Fruit fly (Drosophila melanogaster) whole organism, wandering third instar larva: Measurements from ENCODE around the gene tctn.
A peak's percentile ranks its signal among the peaks of the same experiment; 100 is the strongest.

ENCODE experiments used
- Abd-B ChIP-seq: fragments of >200 bp; optimal IDR thresholded peaks from 2 replicates; lab custom pipeline; 2017; ENCODE audit warnings: missing biosample characterization, missing genetic modification characterization
- CG32264 ChIP-seq: fragments of 200-800 bp; sonication (Bioruptor generic); optimal IDR thresholded peaks from 2 replicates; lab custom pipeline; 2016; ENCODE audit warnings: missing biosample characterization, missing genetic modification characterization
- CrebA ChIP-seq: fragments of 200-800 bp; sonication (Bioruptor generic); optimal IDR thresholded peaks from 2 replicates; lab custom pipeline; 2016; ENCODE audit warnings: missing biosample characterization, mild to moderate bottlenecking, missing genetic modification characterization, borderline replicate concordance
- Dfd ChIP-seq: fragments of >200 bp; optimal IDR thresholded peaks from 2 replicates; lab custom pipeline; 2017; ENCODE audit warnings: missing biosample characterization, missing genetic modification characterization
- Dif ChIP-seq: fragments of 200-275, 200-300 bp; sonication (Bioruptor generic); optimal IDR thresholded peaks from 2 replicates; lab custom pipeline; 2018; ENCODE audit warnings: missing biosample characterization, missing genetic modification characterization; ENCODE audit not compliant: partially characterized antibody
- GATAd ChIP-seq: sonication (Bioruptor generic); optimal IDR thresholded peaks from 2 replicates; lab custom pipeline; 2016; ENCODE audit warnings: missing biosample characterization, missing genetic modification characterization
- HLH106 ChIP-seq: fragments of 200-800 bp; optimal IDR thresholded peaks from 3 replicates; lab custom pipeline; 2019; ENCODE audit warnings: missing biosample characterization, mild to moderate bottlenecking, missing genetic modification characterization, moderate library complexity
- Hnf4 ChIP-seq: fragments of 200-800 bp; sonication (Bioruptor generic); optimal IDR thresholded peaks from 2 replicates; lab custom pipeline; 2016; ENCODE audit warnings: missing biosample characterization, mild to moderate bottlenecking, missing genetic modification characterization
- Hr78 ChIP-seq: fragments of >200 bp; optimal IDR thresholded peaks from 2 replicates; lab custom pipeline; 2017; ENCODE audit warnings: missing biosample characterization, missing genetic modification characterization
- Hr83 ChIP-seq: fragments of 200-300 bp; sonication (Bioruptor generic); optimal IDR thresholded peaks from 2 replicates; lab custom pipeline; 2016; ENCODE audit warnings: missing biosample characterization, mild to moderate bottlenecking, missing genetic modification characterization, moderate library complexity; ENCODE audit not compliant: poor library complexity, severe bottlenecking
- Jra ChIP-seq: sonication (Bioruptor generic); optimal IDR thresholded peaks from 2 replicates; lab custom pipeline; 2016; ENCODE audit warnings: missing biosample characterization, missing genetic modification characterization
- Mio ChIP-seq: sonication (Bioruptor generic); optimal IDR thresholded peaks from 2 replicates; lab custom pipeline; 2016; ENCODE audit warnings: missing biosample characterization, missing genetic modification characterization
- Myc ChIP-seq: fragments of >200 bp; optimal IDR thresholded peaks from 2 replicates; lab custom pipeline; 2017
- N ChIP-seq: fragments of >200 bp; optimal IDR thresholded peaks from 2 replicates; lab custom pipeline; 2018; ENCODE audit warnings: missing biosample characterization, missing external identifiers, missing genetic modification characterization
- OdsH ChIP-seq: fragments of 200-800 bp; sonication (Bioruptor generic); optimal IDR thresholded peaks from 2 replicates; lab custom pipeline; 2016; ENCODE audit warnings: missing biosample characterization, mild to moderate bottlenecking, missing genetic modification characterization
- Rel ChIP-seq, 2 experiments: fragments of 200-800 bp; sonication (Bioruptor generic) in 1 of 2; optimal IDR thresholded peaks; 2 replicates in 1 of 2; 3 replicates in 1 of 2; lab custom pipeline; 2016 to 2019; ENCODE audit warnings: mild to moderate bottlenecking in 2 of 2, missing biosample characterization in 2 of 2, missing genetic modification characterization in 2 of 2, moderate library complexity in 1 of 2
- Sp1 ChIP-seq: fragments of 200-800 bp; sonication (Bioruptor generic); optimal IDR thresholded peaks from 3 replicates; lab custom pipeline; 2019; ENCODE audit warnings: missing biosample characterization, mild to moderate bottlenecking, missing genetic modification characterization, moderate library complexity
- Vsx2 ChIP-seq: fragments of 200-300, 225-300 bp; sonication (Bioruptor generic); optimal IDR thresholded peaks from 2 replicates; lab custom pipeline; 2018; ENCODE audit warnings: missing biosample characterization, missing genetic modification characterization; ENCODE audit not compliant: partially characterized antibody
- br ChIP-seq: fragments of 200-800 bp; sonication (Bioruptor generic); optimal IDR thresholded peaks from 2 replicates; lab custom pipeline; 2016; ENCODE audit warnings: missing biosample characterization, missing genetic modification characterization
- dl ChIP-seq, 2 experiments: fragments of 175-275, 200-275 bp in 1 of 2; fragments of 200-275 bp in 1 of 2; sonication (Bioruptor generic); optimal IDR thresholded peaks; lab custom pipeline; 2018; ENCODE audit warnings: mild to moderate bottlenecking in 2 of 2, missing biosample characterization in 2 of 2, missing genetic modification characterization in 2 of 2, moderate library complexity in 2 of 2; ENCODE audit not compliant: partially characterized antibody in 2 of 2, insufficient read depth in 1 of 2
- dmrt93B ChIP-seq: fragments of 200-800 bp; sonication (Bioruptor generic); optimal IDR thresholded peaks from 2 replicates; lab custom pipeline; 2018; ENCODE audit warnings: missing biosample characterization, mild to moderate bottlenecking, missing genetic modification characterization
- ey ChIP-seq: fragments of 200-800 bp; sonication (Bioruptor generic); optimal IDR thresholded peaks from 2 replicates; lab custom pipeline; 2016; ENCODE audit warnings: missing biosample characterization, missing genetic modification characterization
- foxo ChIP-seq, 2 experiments: fragments of 200-800 bp; sonication (Bioruptor generic); optimal IDR thresholded peaks; 2 replicates in 1 of 2; 3 replicates in 1 of 2; lab custom pipeline; 2016 to 2017; ENCODE audit warnings: missing biosample characterization in 2 of 2, missing genetic modification characterization in 2 of 2
- fru ChIP-seq: fragments of 200-800 bp; sonication (Bioruptor generic); optimal IDR thresholded peaks from 3 replicates; lab custom pipeline; 2016; ENCODE audit warnings: missing biosample characterization, mild to moderate bottlenecking, missing genetic modification characterization
- h ChIP-seq: fragments of 200-800 bp; sonication (Bioruptor generic); optimal IDR thresholded peaks from 3 replicates; lab custom pipeline; 2016; ENCODE audit warnings: missing biosample characterization, mild to moderate bottlenecking, missing genetic modification characterization
- jim ChIP-seq: fragments of 175-275, 200-325 bp; sonication (Bioruptor generic); optimal IDR thresholded peaks from 2 replicates; lab custom pipeline; 2016; ENCODE audit warnings: missing biosample characterization, mild to moderate bottlenecking, missing genetic modification characterization
- lola ChIP-seq: fragments of >200 bp; optimal IDR thresholded peaks from 2 replicates; lab custom pipeline; 2017; ENCODE audit warnings: missing biosample characterization, missing genetic modification characterization
- pan ChIP-seq: fragments of >200 bp; optimal IDR thresholded peaks from 2 replicates; lab custom pipeline; 2017
- psq ChIP-seq: fragments of 200-800 bp; sonication (Bioruptor generic); optimal IDR thresholded peaks from 3 replicates; lab custom pipeline; 2017; ENCODE audit warnings: missing biosample characterization, mild to moderate bottlenecking, missing genetic modification characterization, moderate library complexity
- rgr ChIP-seq: fragments of 200-800 bp; sonication (Bioruptor generic); optimal IDR thresholded peaks from 3 replicates; lab custom pipeline; 2016; ENCODE audit warnings: missing biosample characterization, mild to moderate bottlenecking, missing genetic modification characterization
- sage ChIP-seq: fragments of 200-800 bp; sonication (Bioruptor generic); optimal IDR thresholded peaks from 2 replicates; lab custom pipeline; 2016; ENCODE audit warnings: missing biosample characterization, mild to moderate bottlenecking, missing genetic modification characterization
- sv ChIP-seq: fragments of 200-800 bp; sonication (Bioruptor generic); optimal IDR thresholded peaks from 3 replicates; lab custom pipeline; 2016; ENCODE audit warnings: missing biosample characterization, missing genetic modification characterization
- woc ChIP-seq: sonication (Bioruptor generic); optimal IDR thresholded peaks from 2 replicates; lab custom pipeline; 2016; ENCODE audit warnings: missing biosample characterization, mild to moderate bottlenecking, missing genetic modification characterization

tctn gene

dm6 chr2L:6109313-6109847 is 21.1 kb downstream of the tctn start:
- TF ChIP-seq Rel (GFP tag; optimal IDR thresholded peaks at IDR 0.05; lab: Kevin White, UChicago) (no peak), Rel (tag; optimal IDR thresholded peaks at IDR 0.05; lab: Kevin White, UChicago) (no peak), CG32264 (GFP tag; lab: Kevin White, UChicago) (no peak), lola (GFP tag; lab: Kevin White, UChicago) (no peak), sv (no peak), fru (no peak), CrebA (no peak), psq (GFP tag; lab: Kevin White, UChicago) (no peak), GATAd (GFP tag; lab: Kevin White, UChicago) (no peak)

dm6 chr2L:6100202-6100689 is 30.2 kb downstream of the tctn start, which contains the start of gene stai:
Gene stai, plus strand, starts transcription at chr2L:6100377.
- TF ChIP-seq pan (lab: Kevin White, UChicago) (no peak), GATAd (GFP tag; lab: Kevin White, UChicago) (no peak), Abd-B (no peak), CG32264 (GFP tag; lab: Kevin White, UChicago) (no peak), Mio (GFP tag; lab: Kevin White, UChicago) (no peak), Sp1 (GFP tag; lab: Kevin White, UChicago) (peak; percentile 32), Hr78 (no peak), foxo (GFP tag; optimal IDR thresholded peaks at IDR 0.05; lab: Kevin White, UChicago) (no peak), Myc (no peak), Vsx2 (GFP tag; lab: Kevin White, UChicago) (no peak), Jra (GFP tag; lab: Kevin White, UChicago) (no peak), psq (GFP tag; lab: Kevin White, UChicago) (peak; percentile 96), rgr (GFP tag; lab: Kevin White, UChicago) (no peak), fru (peak; percentile 0), Dfd (GFP tag; lab: Kevin White, UChicago) (no peak), dmrt93B (GFP tag; lab: Kevin White, UChicago) (no peak), lola (GFP tag; lab: Kevin White, UChicago) (no peak), ey (GFP tag; lab: Kevin White, UChicago) (no peak), sage (no peak), Rel (GFP tag; optimal IDR thresholded peaks at IDR 0.05; lab: Kevin White, UChicago) (no peak), Rel (tag; optimal IDR thresholded peaks at IDR 0.05; lab: Kevin White, UChicago) (no peak), CrebA (no peak), br (GFP tag; lab: Kevin White, UChicago) (no peak), OdsH (GFP tag; lab: Kevin White, UChicago) (no peak), Dif (GFP tag; lab: Kevin White, UChicago) (no peak), Hr83 (GFP tag; lab: Kevin White, UChicago) (no peak)

dm6 chr2L:6099270-6099644 is 31.2 kb downstream of the tctn start:
- TF ChIP-seq sage (peak; percentile 14), GATAd (GFP tag; lab: Kevin White, UChicago) (no peak), dl (GFP tag; optimal IDR thresholded peaks at IDR 0.05; lab: Kevin White, UChicago; ENCODE audit: insufficient read depth in 1 of 2, partially characterized antibody in 2 of 2) (no peak), jim (GFP tag; lab: Kevin White, UChicago) (no peak), CG32264 (GFP tag; lab: Kevin White, UChicago) (no peak), woc (GFP tag; lab: Kevin White, UChicago) (peak; percentile 30)

dm6 chr2L:6098479-6099269 is 31.8 kb downstream of the tctn start, which contains the start of gene CG9175:
Gene CG9175, minus strand, starts transcription at chr2L:6098966.
- TF ChIP-seq N (GFP tag; lab: Kevin White, UChicago) (no peak), Mio (GFP tag; lab: Kevin White, UChicago) (no peak), woc (GFP tag; lab: Kevin White, UChicago) (peak; percentile 68), Myc (peak; percentile 41), foxo (GFP tag; optimal IDR thresholded peaks at IDR 0.05; lab: Kevin White, UChicago) (peak in 1 of 2 experiments; percentile 15), Hnf4 (GFP tag; lab: Kevin White, UChicago) (peak; percentile 9), jim (GFP tag; lab: Kevin White, UChicago) (peak; percentile 40), dl (GFP tag; optimal IDR thresholded peaks at IDR 0.05; lab: Kevin White, UChicago; ENCODE audit: insufficient read depth in 1 of 2, partially characterized antibody in 2 of 2) (peak in 1 of 2 experiments; percentile 53), Hr83 (GFP tag; lab: Kevin White, UChicago) (peak; percentile 13), Abd-B (no peak), Dif (GFP tag; lab: Kevin White, UChicago) (peak; percentile 84), Rel (GFP tag; optimal IDR thresholded peaks at IDR 0.05; lab: Kevin White, UChicago) (no peak), Rel (tag; optimal IDR thresholded peaks at IDR 0.05; lab: Kevin White, UChicago) (peak; percentile 28), h (GFP tag; lab: Kevin White, UChicago) (peak; percentile 40), HLH106 (tag; lab: Kevin White, UChicago) (peak; percentile 0)
